Worm (Caenorhabditis elegans) whole organism, mixed stage, embryonic: Measurements from ENCODE around the gene D1086.10.

Source experiments
- lsy-2 ChIP-seq: fragments of 150-350 bp; optimal IDR thresholded peaks from 2 replicates; lab custom pipeline; 2014; ENCODE audit warnings: missing biosample characterization, missing genetic modification characterization
- mep-1 ChIP-seq: fragments of 150-350 bp; optimal IDR thresholded peaks from 2 replicates; lab custom pipeline; 2017; ENCODE audit warnings: missing biosample characterization, missing genetic modification reagents, missing genetic modification characterization, inconsistent platforms
- nhr-28 ChIP-seq: fragments of 150-350 bp; optimal IDR thresholded peaks from 2 replicates; lab custom pipeline; 2014; ENCODE audit warnings: missing biosample characterization, missing genetic modification characterization
- ztf-11 ChIP-seq: fragments of 150-350 bp; optimal IDR thresholded peaks from 2 replicates; lab custom pipeline; 2014; ENCODE audit warnings: missing biosample characterization, missing genetic modification characterization

DNA sequence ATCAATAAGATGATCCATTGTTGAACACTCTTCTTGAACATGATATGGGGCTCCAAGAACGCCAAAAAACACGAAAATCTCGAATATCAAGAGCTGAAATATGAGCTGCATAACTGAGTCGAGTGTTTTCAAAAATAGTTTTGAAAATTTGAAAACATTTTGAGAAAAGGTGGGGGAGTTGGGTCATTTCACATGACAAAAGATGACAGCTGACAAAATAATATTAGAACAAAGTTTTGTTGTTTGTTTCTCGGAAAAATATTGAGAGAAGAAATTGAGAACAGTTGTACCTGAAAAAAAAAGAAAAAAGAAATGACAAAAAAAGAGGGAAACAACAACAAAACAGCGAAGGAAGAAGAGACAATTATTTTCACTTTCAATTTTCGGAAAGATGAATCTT lies 16.0 kb downstream of the D1086.10 start, which contains the start of the genes D1086.2 and D1086.1:
- TF ChIP-seq mep-1 (tag; lab: Kevin White, UChicago) (no peak), lsy-2 (tag; lab: Kevin White, UChicago) (no peak), ztf-11 (tag; lab: Kevin White, UChicago) (no peak), nhr-28 (tag; lab: Kevin White, UChicago) (no peak)
